Worm (Caenorhabditis elegans) whole organism, young adult: ENCODE data around the gene C40A11.7.

Source experiments
- B0019.2 ChIP-seq: fragments of 200-800 bp; sonication (Bioruptor generic); conservative IDR thresholded peaks from 2 replicates; pipeline ENCODE4 v1.3.6; 2022; ENCODE audit warnings: missing genetic modification reagents, missing genetic modification characterization, missing compliant biosample characterization
- B0035.1 ChIP-seq: sonication (generic microtip); optimal IDR thresholded peaks from 2 replicates; lab custom pipeline; 2016; ENCODE audit warnings: missing genetic modification characterization, mild to moderate bottlenecking, missing compliant biosample characterization, missing genotype, missing genetic modification reagents
- B0261.1 ChIP-seq: sonication (generic microtip); optimal IDR thresholded peaks from 2 replicates; lab custom pipeline; 2016; ENCODE audit warnings: mild to moderate bottlenecking, missing genetic modification characterization, moderate library complexity, missing compliant biosample characterization
- F22D6.2 ChIP-seq: sonication (generic microtip); optimal IDR thresholded peaks from 2 replicates; lab custom pipeline; 2016; ENCODE audit warnings: mild to moderate bottlenecking, missing genetic modification characterization, missing compliant biosample characterization
- F23B12.7 ChIP-seq: sonication (generic microtip); optimal IDR thresholded peaks from 2 replicates; lab custom pipeline; 2017; ENCODE audit warnings: missing genetic modification characterization, mild to moderate bottlenecking, missing compliant biosample characterization, antibody characterized with exemption, moderate library complexity; ENCODE audit not compliant: insufficient read depth
- F37B4.10 ChIP-seq: fragments of 200-800 bp; sonication (Bioruptor generic); IDR thresholded peaks from 2 replicates; pipeline ENCODE4 v1.3.6; 2022; ENCODE audit warnings: missing genetic modification characterization, missing compliant biosample characterization
- F49E8.2 ChIP-seq: sonication (generic microtip); optimal IDR thresholded peaks from 3 replicates; lab custom pipeline; 2017; ENCODE audit warnings: missing genetic modification characterization, mild to moderate bottlenecking, missing compliant biosample characterization, antibody characterized with exemption, moderate library complexity; ENCODE audit not compliant: insufficient read depth
- F57C9.4 ChIP-seq: sonication (generic microtip); optimal IDR thresholded peaks from 2 replicates; lab custom pipeline; 2017; ENCODE audit warnings: mild to moderate bottlenecking, missing genetic modification characterization, missing compliant biosample characterization
- K12H6.12 ChIP-seq: fragments of 200-800 bp; sonication (Bioruptor generic); optimal IDR thresholded peaks from 2 replicates; lab custom pipeline; 2018; ENCODE audit warnings: mild to moderate bottlenecking, missing genetic modification characterization, missing compliant biosample characterization
- T07F8.4 ChIP-seq: sonication (generic microtip); optimal IDR thresholded peaks from 2 replicates; lab custom pipeline; 2016; ENCODE audit warnings: mild to moderate bottlenecking, missing genetic modification characterization, moderate library complexity, missing compliant biosample characterization
- Y95B8A.8 ChIP-seq: fragments of 200-800 bp; sonication (Bioruptor generic); IDR thresholded peaks from 2 replicates; pipeline ENCODE4 v1.3.6; 2022; ENCODE audit warnings: missing genetic modification reagents, missing genetic modification characterization, missing compliant biosample characterization
- cebp-1 ChIP-seq, 2 experiments: fragments of 200-800 bp in 1 of 2; sonication (Bioruptor generic) in 1 of 2; sonication (generic microtip) in 1 of 2; IDR thresholded peaks in 1 of 2; optimal IDR thresholded peaks in 1 of 2; 2 replicates each; pipeline versions ENCODE4 v1.3.6 to Lab custom; 2017 to 2022; ENCODE audit warnings: missing compliant biosample characterization in 2 of 2, missing genetic modification characterization in 2 of 2, mild to moderate bottlenecking in 1 of 2, missing genetic modification reagents in 1 of 2, moderate library complexity in 1 of 2
- cebp-2 ChIP-seq: fragments of 200-800 bp; sonication (Bioruptor generic); IDR thresholded peaks from 2 replicates; pipeline ENCODE4 v1.3.6; 2022; ENCODE audit warnings: missing genetic modification characterization, missing compliant biosample characterization
- ceh-100 ChIP-seq: fragments of 200-800 bp; sonication (Bioruptor generic); IDR thresholded peaks from 2 replicates; pipeline ENCODE4 v1.3.6; 2022; ENCODE audit warnings: missing genetic modification reagents, missing genetic modification characterization, missing compliant biosample characterization
- ceh-27 ChIP-seq: fragments of 200-800 bp; sonication (Bioruptor generic); optimal IDR thresholded peaks from 2 replicates; lab custom pipeline; 2018; ENCODE audit warnings: mild to moderate bottlenecking, missing genetic modification characterization, moderate library complexity, missing compliant biosample characterization
- ceh-79 ChIP-seq: sonication (generic microtip); optimal IDR thresholded peaks from 2 replicates; lab custom pipeline; 2017; ENCODE audit warnings: mild to moderate bottlenecking, missing genetic modification characterization, missing compliant biosample characterization
- die-1 ChIP-seq: sonication (generic microtip); optimal IDR thresholded peaks from 2 replicates; lab custom pipeline; 2016; ENCODE audit warnings: missing genotype, mild to moderate bottlenecking, missing genetic modification characterization, missing compliant biosample characterization
- dpl-1 ChIP-seq: fragments of 150-350 bp; optimal IDR thresholded peaks from 2 replicates; lab custom pipeline; 2014; ENCODE audit warnings: missing biosample characterization, missing genetic modification reagents, missing genetic modification characterization
- egrh-3 ChIP-seq: fragments of 200-800 bp; sonication (Bioruptor generic); IDR thresholded peaks from 2 replicates; pipeline ENCODE4 v1.3.6; 2022; ENCODE audit warnings: missing genetic modification reagents, missing genetic modification characterization, missing compliant biosample characterization
- hlh-12 ChIP-seq: sonication (generic microtip); optimal IDR thresholded peaks from 2 replicates; lab custom pipeline; 2016; ENCODE audit warnings: missing genetic modification characterization, missing compliant biosample characterization
- hmg-1.2 ChIP-seq: fragments of 200-800 bp; sonication (Bioruptor generic); IDR thresholded peaks from 2 replicates; pipeline ENCODE4 v1.3.6; 2022; ENCODE audit warnings: missing genetic modification reagents, missing genetic modification characterization, missing compliant biosample characterization
- hmg-20 ChIP-seq: fragments of 200-800 bp; sonication (Bioruptor generic); IDR thresholded peaks from 2 replicates; pipeline ENCODE4 v1.3.6; 2022; ENCODE audit warnings: missing genetic modification reagents, missing genetic modification characterization, missing compliant biosample characterization
- let-607 ChIP-seq, 2 experiments: fragments of 200-800 bp in 1 of 2; sonication (Bioruptor generic) in 1 of 2; sonication (generic microtip) in 1 of 2; optimal IDR thresholded peaks; 2 replicates each; lab custom pipeline; 2016 to 2018; ENCODE audit warnings: mild to moderate bottlenecking in 2 of 2, missing compliant biosample characterization in 2 of 2, missing genetic modification characterization in 2 of 2, moderate library complexity in 2 of 2, missing genotype in 1 of 2
- lin-26 ChIP-seq: fragments of 200-800 bp; sonication (Bioruptor generic); IDR thresholded peaks from 2 replicates; pipeline ENCODE4 v1.3.6; 2022; ENCODE audit warnings: missing genetic modification reagents, missing genetic modification characterization, missing compliant biosample characterization
- lin-35 ChIP-seq, 3 experiments: fragments of 150-350 bp in 2 of 3; sonication (generic microtip) in 1 of 3; optimal IDR thresholded peaks; 2 replicates each; lab custom pipeline; 2014 to 2018; ENCODE audit warnings: missing biosample characterization in 3 of 3, missing genetic modification characterization in 3 of 3, missing genetic modification reagents in 3 of 3
- lin-54 ChIP-seq: fragments of 200-800 bp; sonication (Bioruptor generic); optimal IDR thresholded peaks from 2 replicates; lab custom pipeline; 2018; ENCODE audit warnings: mild to moderate bottlenecking, missing genetic modification characterization, missing compliant biosample characterization
- lsy-27 ChIP-seq: sonication (generic microtip); optimal IDR thresholded peaks from 2 replicates; lab custom pipeline; 2017; ENCODE audit warnings: missing genetic modification characterization, mild to moderate bottlenecking, missing compliant biosample characterization, antibody characterized with exemption, missing genotype, borderline replicate concordance; ENCODE audit not compliant: insufficient read depth
- madf-3 ChIP-seq: fragments of 200-800 bp; sonication (Bioruptor generic); IDR thresholded peaks from 2 replicates; pipeline ENCODE4 v1.3.6; 2022; ENCODE audit warnings: missing genetic modification reagents, missing genetic modification characterization, missing compliant biosample characterization
- mel-28 ChIP-seq: sonication (generic microtip); optimal IDR thresholded peaks from 2 replicates; lab custom pipeline; 2016; ENCODE audit warnings: borderline replicate concordance, mild to moderate bottlenecking, missing genetic modification characterization, missing compliant biosample characterization
- nhr-27 ChIP-seq: fragments of 200-800 bp; sonication (Bioruptor generic); optimal IDR thresholded peaks from 2 replicates; lab custom pipeline; 2018; ENCODE audit warnings: mild to moderate bottlenecking, missing genetic modification characterization, moderate library complexity, missing compliant biosample characterization
- pbrm-1 ChIP-seq: fragments of 200-800 bp; sonication (Bioruptor generic); IDR thresholded peaks from 2 replicates; pipeline ENCODE4 v1.3.6; 2022; ENCODE audit warnings: missing genetic modification reagents, missing genetic modification characterization, missing compliant biosample characterization
- rcor-1 ChIP-seq: fragments of 200-800 bp; sonication (Bioruptor generic); IDR thresholded peaks from 2 replicates; pipeline ENCODE4 v1.3.6; 2022; ENCODE audit warnings: missing genetic modification reagents, missing genetic modification characterization, missing compliant biosample characterization
- rpc-1 ChIP-seq, 2 experiments: fragments of 150-350 bp in 1 of 2; sonication (generic microtip) in 1 of 2; optimal IDR thresholded peaks; 2 replicates each; lab custom pipeline; 2014 to 2018; ENCODE audit warnings: missing biosample characterization in 1 of 2, missing genetic modification characterization in 1 of 2, missing genetic modification reagents in 1 of 2, missing genotype in 1 of 2
- snpc-1.3 ChIP-seq: sonication (generic microtip); optimal IDR thresholded peaks from 2 replicates; lab custom pipeline; 2017; ENCODE audit warnings: missing genetic modification characterization, mild to moderate bottlenecking, missing compliant biosample characterization, antibody characterized with exemption, moderate library complexity, missing genotype, missing genetic modification reagents; ENCODE audit not compliant: insufficient read depth
- somi-1 ChIP-seq: fragments of 200-800 bp; sonication (Bioruptor generic); optimal IDR thresholded peaks from 2 replicates; lab custom pipeline; 2018; ENCODE audit warnings: mild to moderate bottlenecking, missing genetic modification characterization, missing compliant biosample characterization
- tlf-1 ChIP-seq: fragments of 200-800 bp; sonication (Bioruptor generic); optimal IDR thresholded peaks from 2 replicates; lab custom pipeline; 2018; ENCODE audit warnings: mild to moderate bottlenecking, missing genetic modification characterization, missing compliant biosample characterization
- unc-62 ChIP-seq: fragments of 150-350 bp; optimal IDR thresholded peaks from 2 replicates; lab custom pipeline; 2014; ENCODE audit warnings: missing biosample characterization, missing genetic modification reagents, missing genetic modification characterization
- ztf-6 ChIP-seq: fragments of 200-800 bp; sonication (Bioruptor generic); IDR thresholded peaks from 2 replicates; pipeline ENCODE4 v1.3.6; 2022; ENCODE audit warnings: missing genetic modification reagents, missing genetic modification characterization, missing compliant biosample characterization

C40A11.7 gene

ce11 chrII:2195541-2195940 lies 45.2 kb upstream of the C40A11.7 start:
- peak; percentile 18; the same call in 1 of the 2 replicates for TF ChIP-seq hmg-1.2 (GFP tag; lab: Robert Waterston, UW)
- peak; percentile 28 for TF ChIP-seq ceh-27
- no peak for TF ChIP-seq B0261.1
- no peak for TF ChIP-seq tlf-1 (GFP tag; lab: Kevin White, UChicago)
- no peak for TF ChIP-seq B0019.2 (GFP tag; lab: Robert Waterston, UW)
- TF ChIP-seq cebp-1 (GFP tag; IDR thresholded peaks at IDR 0.05; lab: Robert Waterston, UW): no peak
- TF ChIP-seq cebp-1 (tag; optimal IDR thresholded peaks at IDR 0.05; lab: Kevin White, UChicago): peak; percentile 17

ce11 chrII:2192267-2192666 lies 41.9 kb upstream of the C40A11.7 start:
- TF ChIP-seq die-1 (tag; lab: Kevin White, UChicago) (no peak), ceh-79 (tag; lab: Kevin White, UChicago) (no peak), F37B4.10 (GFP tag; lab: Robert Waterston, UW) (no peak), hlh-12 (tag; lab: Kevin White, UChicago) (no peak)

ce11 chrII:2191383-2191782 lies 41.0 kb upstream of the C40A11.7 start:
- TF ChIP-seq lin-26 (GFP tag; lab: Robert Waterston, UW) (no peak), madf-3 (GFP tag; lab: Robert Waterston, UW) (no peak), unc-62 (GFP tag; lab: Kevin White, UChicago) (no peak), ceh-100 (no peak), tlf-1 (GFP tag; lab: Kevin White, UChicago) (no peak)

ce11 chrII:2190522-2190921 lies 40.1 kb upstream of the C40A11.7 start:
- TF ChIP-seq F49E8.2 (tag; lab: Kevin White, UChicago) (no peak), rcor-1 (GFP tag; lab: Robert Waterston, UW) (no peak), lin-26 (GFP tag; lab: Robert Waterston, UW) (no peak), dpl-1 (GFP tag; lab: Kevin White, UChicago) (no peak), snpc-1.3 (tag; lab: Kevin White, UChicago) (no peak), B0035.1 (tag; lab: Kevin White, UChicago) (no peak), hmg-20 (GFP tag; lab: Robert Waterston, UW) (no peak)

ce11 chrII:2189357-2189756 lies 39.0 kb upstream of the C40A11.7 start, which contains the start of gene mtq-2:
mtq-2 (minus strand) TSS chrII:2189457.
- no peak for TF ChIP-seq rpc-1 (optimal IDR thresholded peaks at IDR 0.05; lab: Kevin White, UChicago)
- TF ChIP-seq rpc-1 (tag; optimal IDR thresholded peaks at IDR 0.05; lab: Kevin White, UChicago): no peak
- no peak for TF ChIP-seq let-607 (tag; optimal IDR thresholded peaks at IDR 0.05; lab: Kevin White, UChicago)
- no peak for TF ChIP-seq B0019.2 (GFP tag; lab: Robert Waterston, UW)
- TF ChIP-seq lin-26 (GFP tag; lab: Robert Waterston, UW): no peak
- TF ChIP-seq somi-1 (GFP tag; lab: Kevin White, UChicago): no peak
- no peak for TF ChIP-seq F22D6.2 (tag; lab: Kevin White, UChicago)

ce11 chrII:2186730-2187129 lies 36.3 kb upstream of the C40A11.7 start:
- TF ChIP-seq F57C9.4 (tag; lab: Kevin White, UChicago) (no peak), Y95B8A.8 (GFP tag; lab: Robert Waterston, UW) (no peak), F23B12.7 (tag; lab: Kevin White, UChicago) (no peak), lsy-27 (tag; lab: Kevin White, UChicago) (no peak), ceh-100 (no peak), mel-28 (tag; lab: Kevin White, UChicago) (no peak), ztf-6 (GFP tag; lab: Robert Waterston, UW) (no peak), T07F8.4 (no peak), hmg-20 (GFP tag; lab: Robert Waterston, UW) (no peak), nhr-27 (no peak), K12H6.12 (tag; lab: Kevin White, UChicago) (no peak), lin-35 (GFP tag; optimal IDR thresholded peaks at IDR 0.05; lab: Kevin White, UChicago) (no peak), egrh-3 (GFP tag; lab: Robert Waterston, UW) (no peak), lin-54 (GFP tag; lab: Kevin White, UChicago) (no peak), pbrm-1 (GFP tag; lab: Robert Waterston, UW) (no peak), cebp-2 (no peak), unc-62 (GFP tag; lab: Kevin White, UChicago) (no peak)
